Fruit fly (Drosophila melanogaster) whole organism, embryonic: ENCODE results near the gene CG17778.

ENCODE experiments used
- BEAF-32 ChIP-seq: fragments of 200-800 bp; sonication (Bioruptor generic); optimal IDR thresholded peaks from 3 replicates; lab custom pipeline; 2017; ENCODE audit warnings: missing biosample characterization, missing genetic modification characterization, mild to moderate bottlenecking, moderate library complexity, missing genetic modification reagents
- CG15073 ChIP-seq: fragments of 200-800 bp; sonication (Bioruptor generic); optimal IDR thresholded peaks from 2 replicates; lab custom pipeline; 2016; ENCODE audit warnings: missing biosample characterization, missing genetic modification characterization
- CG15514 ChIP-seq: fragments of 200-800 bp; sonication (Bioruptor generic); optimal IDR thresholded peaks from 3 replicates; lab custom pipeline; 2017; ENCODE audit warnings: missing biosample characterization, missing genetic modification characterization, mild to moderate bottlenecking, moderate library complexity, missing genetic modification reagents
- CG2129 ChIP-seq: fragments of 200-800 bp; sonication (Bioruptor generic); IDR thresholded peaks from 2 replicates; pipeline ENCODE4 v1.3.6; 2022; ENCODE audit warnings: missing biosample characterization, missing genetic modification characterization; ENCODE audit not compliant: partially characterized antibody
- CG6689 ChIP-seq: fragments of 200-800 bp; sonication (Bioruptor generic); IDR thresholded peaks from 2 replicates; pipeline ENCODE4 v1.3.6; 2022; ENCODE audit warnings: missing biosample characterization, missing genetic modification characterization
- CG6791 ChIP-seq: fragments of 200-800 bp; sonication (Bioruptor generic); IDR thresholded peaks from 3 replicates; pipeline ENCODE4 v1.3.6; 2022; ENCODE audit warnings: missing biosample characterization, missing genetic modification characterization; ENCODE audit not compliant: partially characterized antibody
- CG6854 ChIP-seq: fragments of 200-800 bp; sonication (Bioruptor generic); optimal IDR thresholded peaks from 3 replicates; lab custom pipeline; 2017; ENCODE audit warnings: missing biosample characterization, mild to moderate bottlenecking, missing genetic modification characterization
- Lhr ChIP-seq: fragments of 200-800 bp; sonication (Bioruptor generic); optimal IDR thresholded peaks from 3 replicates; lab custom pipeline; 2017; ENCODE audit warnings: mild to moderate bottlenecking, missing biosample characterization, missing genetic modification reagents, missing genetic modification characterization
- Tbp ChIP-seq: fragments of >200 bp; optimal IDR thresholded peaks from 2 replicates; lab custom pipeline; 2018; ENCODE audit warnings: missing biosample characterization, missing genetic modification characterization
- gfzf ChIP-seq: fragments of 200-800 bp; sonication (Bioruptor generic); optimal IDR thresholded peaks from 2 replicates; lab custom pipeline; 2016; ENCODE audit warnings: missing biosample characterization, mild to moderate bottlenecking, missing genetic modification characterization, moderate library complexity
- pnt ChIP-seq: fragments of 200-800 bp; sonication (Bioruptor generic); optimal IDR thresholded peaks from 3 replicates; lab custom pipeline; 2016; ENCODE audit warnings: missing biosample characterization, missing genetic modification characterization
- rib ChIP-seq: fragments of 200-800 bp; sonication (Bioruptor generic); IDR thresholded peaks from 2 replicates; pipeline ENCODE4 v1.3.6; 2022; ENCODE audit warnings: missing biosample characterization, missing genetic modification characterization
- trh ChIP-seq: fragments of 200-800 bp; sonication (Bioruptor generic); optimal IDR thresholded peaks from 2 replicates; lab custom pipeline; 2016; ENCODE audit warnings: missing biosample characterization, missing genetic modification characterization

DNA sequence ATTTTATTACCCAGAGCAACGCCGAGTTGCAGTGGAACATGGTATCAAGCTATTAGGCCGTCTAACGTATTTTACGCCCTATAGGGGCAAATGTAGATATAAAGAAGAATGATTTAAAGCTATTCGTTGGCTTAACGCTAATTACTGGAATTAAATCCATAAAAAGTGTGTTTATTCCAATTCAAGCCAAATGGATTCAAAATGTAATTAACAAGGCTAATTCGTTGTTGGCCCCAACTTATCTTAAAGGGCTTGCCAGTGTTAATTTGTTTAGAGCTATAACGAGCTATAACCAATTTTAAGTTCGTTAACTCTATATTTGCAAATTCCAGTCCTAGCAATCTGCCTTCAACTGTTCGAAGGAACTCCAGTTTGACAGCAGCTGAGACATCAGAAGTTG is 45.4 kb upstream of the CG17778 start:
- TF ChIP-seq rib (GFP tag; lab: Robert Waterston, UW), result no peak
- no peak for TF ChIP-seq trh
- no peak for TF ChIP-seq CG2129
- no peak for TF ChIP-seq CG6689 (GFP tag; lab: Robert Waterston, UW)
- TF ChIP-seq pnt (GFP tag; lab: Kevin White, UChicago), result no peak
- no peak for TF ChIP-seq BEAF-32 (GFP tag; lab: Kevin White, UChicago)
- TF ChIP-seq CG6854 (GFP tag; lab: Kevin White, UChicago), result no peak
- no peak for TF ChIP-seq CG15073 (GFP tag; lab: Kevin White, UChicago)
- TF ChIP-seq CG15514, result no peak
- TF ChIP-seq CG6791 (GFP tag; lab: Robert Waterston, UW), result no peak
- no peak for TF ChIP-seq Lhr
- no peak for TF ChIP-seq gfzf (GFP tag; lab: Kevin White, UChicago)
- TF ChIP-seq Tbp (GFP tag; lab: Kevin White, UChicago), result no peak
